Worm (Caenorhabditis elegans): ENCODE measurements around the gene igcm-4.

DNA sequence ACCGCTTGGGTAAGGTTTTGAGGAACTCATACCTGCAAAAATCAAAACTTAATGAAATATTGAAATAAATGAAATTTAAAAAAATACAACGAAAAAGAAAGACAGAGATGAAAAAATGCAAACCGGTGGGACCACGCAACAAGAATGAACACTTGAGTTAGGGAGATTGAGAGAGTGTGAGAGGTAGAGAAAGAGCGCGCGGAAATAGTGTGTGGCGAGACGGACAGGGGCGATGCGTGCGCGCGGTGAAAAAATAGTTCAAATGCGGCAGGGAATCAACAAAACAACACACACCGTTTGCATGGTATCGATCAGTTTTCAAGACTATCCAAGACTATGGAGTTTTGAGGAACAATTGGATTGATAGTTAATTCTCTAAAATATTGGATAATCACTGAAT lies 56.6 kb downstream of the igcm-4 start, which contains the start of gene meg-3:
- TF ChIP-seq lin-39 (tag; optimal IDR thresholded peaks at IDR 0.05) (no peak), zag-1 (tag; optimal IDR thresholded peaks at IDR 0.05) (no peak), elt-3 (tag; optimal IDR thresholded peaks at IDR 0.05) (no peak)
